Fruit fly (Drosophila melanogaster) whole organism, wandering third instar larva: ENCODE measurements around the gene cv-c.

Experiments
- Abd-B ChIP-seq: fragments of >200 bp; optimal IDR thresholded peaks from 2 replicates; lab custom pipeline; 2017; ENCODE audit warnings: missing biosample characterization, missing genetic modification characterization
- CG32264 ChIP-seq: fragments of 200-800 bp; sonication (Bioruptor generic); optimal IDR thresholded peaks from 2 replicates; lab custom pipeline; 2016; ENCODE audit warnings: missing biosample characterization, missing genetic modification characterization
- CrebA ChIP-seq: fragments of 200-800 bp; sonication (Bioruptor generic); optimal IDR thresholded peaks from 2 replicates; lab custom pipeline; 2016; ENCODE audit warnings: missing biosample characterization, mild to moderate bottlenecking, missing genetic modification characterization, borderline replicate concordance
- Dfd ChIP-seq: fragments of >200 bp; optimal IDR thresholded peaks from 2 replicates; lab custom pipeline; 2017; ENCODE audit warnings: missing biosample characterization, missing genetic modification characterization
- Dif ChIP-seq: fragments of 200-275, 200-300 bp; sonication (Bioruptor generic); optimal IDR thresholded peaks from 2 replicates; lab custom pipeline; 2018; ENCODE audit warnings: missing biosample characterization, missing genetic modification characterization; ENCODE audit not compliant: partially characterized antibody
- GATAd ChIP-seq: sonication (Bioruptor generic); optimal IDR thresholded peaks from 2 replicates; lab custom pipeline; 2016; ENCODE audit warnings: missing biosample characterization, missing genetic modification characterization
- HLH106 ChIP-seq: fragments of 200-800 bp; optimal IDR thresholded peaks from 3 replicates; lab custom pipeline; 2019; ENCODE audit warnings: missing biosample characterization, mild to moderate bottlenecking, missing genetic modification characterization, moderate library complexity
- Hnf4 ChIP-seq: fragments of 200-800 bp; sonication (Bioruptor generic); optimal IDR thresholded peaks from 2 replicates; lab custom pipeline; 2016; ENCODE audit warnings: missing biosample characterization, mild to moderate bottlenecking, missing genetic modification characterization
- Hr78 ChIP-seq: fragments of >200 bp; optimal IDR thresholded peaks from 2 replicates; lab custom pipeline; 2017; ENCODE audit warnings: missing biosample characterization, missing genetic modification characterization
- Hr83 ChIP-seq: fragments of 200-300 bp; sonication (Bioruptor generic); optimal IDR thresholded peaks from 2 replicates; lab custom pipeline; 2016; ENCODE audit warnings: missing biosample characterization, mild to moderate bottlenecking, missing genetic modification characterization, moderate library complexity; ENCODE audit not compliant: poor library complexity, severe bottlenecking
- Jra ChIP-seq: sonication (Bioruptor generic); optimal IDR thresholded peaks from 2 replicates; lab custom pipeline; 2016; ENCODE audit warnings: missing biosample characterization, missing genetic modification characterization
- Mio ChIP-seq: sonication (Bioruptor generic); optimal IDR thresholded peaks from 2 replicates; lab custom pipeline; 2016; ENCODE audit warnings: missing biosample characterization, missing genetic modification characterization
- Myc ChIP-seq: fragments of >200 bp; optimal IDR thresholded peaks from 2 replicates; lab custom pipeline; 2017
- N ChIP-seq: fragments of >200 bp; optimal IDR thresholded peaks from 2 replicates; lab custom pipeline; 2018; ENCODE audit warnings: missing biosample characterization, missing external identifiers, missing genetic modification characterization
- OdsH ChIP-seq: fragments of 200-800 bp; sonication (Bioruptor generic); optimal IDR thresholded peaks from 2 replicates; lab custom pipeline; 2016; ENCODE audit warnings: missing biosample characterization, mild to moderate bottlenecking, missing genetic modification characterization
- Rel ChIP-seq, 2 experiments: fragments of 200-800 bp; sonication (Bioruptor generic) in 1 of 2; optimal IDR thresholded peaks; 2 replicates in 1 of 2; 3 replicates in 1 of 2; lab custom pipeline; 2016 to 2019; ENCODE audit warnings: mild to moderate bottlenecking in 2 of 2, missing biosample characterization in 2 of 2, missing genetic modification characterization in 2 of 2, moderate library complexity in 1 of 2
- br ChIP-seq: fragments of 200-800 bp; sonication (Bioruptor generic); optimal IDR thresholded peaks from 2 replicates; lab custom pipeline; 2016; ENCODE audit warnings: missing biosample characterization, missing genetic modification characterization
- brk ChIP-seq: fragments of 200-800 bp; sonication (Bioruptor generic); optimal IDR thresholded peaks from 2 replicates; lab custom pipeline; 2016; ENCODE audit warnings: missing biosample characterization, mild to moderate bottlenecking, missing genetic modification characterization
- dl ChIP-seq, 2 experiments: fragments of 175-275, 200-275 bp in 1 of 2; fragments of 200-275 bp in 1 of 2; sonication (Bioruptor generic); optimal IDR thresholded peaks; lab custom pipeline; 2018; ENCODE audit warnings: mild to moderate bottlenecking in 2 of 2, missing biosample characterization in 2 of 2, missing genetic modification characterization in 2 of 2, moderate library complexity in 2 of 2; ENCODE audit not compliant: partially characterized antibody in 2 of 2, insufficient read depth in 1 of 2
- dmrt93B ChIP-seq: fragments of 200-800 bp; sonication (Bioruptor generic); optimal IDR thresholded peaks from 2 replicates; lab custom pipeline; 2018; ENCODE audit warnings: missing biosample characterization, mild to moderate bottlenecking, missing genetic modification characterization
- dsf ChIP-seq: sonication (Bioruptor generic); optimal IDR thresholded peaks from 2 replicates; lab custom pipeline; 2016; ENCODE audit warnings: missing biosample characterization, missing genetic modification characterization, borderline replicate concordance
- ey ChIP-seq: fragments of 200-800 bp; sonication (Bioruptor generic); optimal IDR thresholded peaks from 2 replicates; lab custom pipeline; 2016; ENCODE audit warnings: missing biosample characterization, missing genetic modification characterization
- foxo ChIP-seq, 2 experiments: fragments of 200-800 bp; sonication (Bioruptor generic); optimal IDR thresholded peaks; 2 replicates in 1 of 2; 3 replicates in 1 of 2; lab custom pipeline; 2016 to 2017; ENCODE audit warnings: missing biosample characterization in 2 of 2, missing genetic modification characterization in 2 of 2
- fru ChIP-seq: fragments of 200-800 bp; sonication (Bioruptor generic); optimal IDR thresholded peaks from 3 replicates; lab custom pipeline; 2016; ENCODE audit warnings: missing biosample characterization, mild to moderate bottlenecking, missing genetic modification characterization
- h ChIP-seq: fragments of 200-800 bp; sonication (Bioruptor generic); optimal IDR thresholded peaks from 3 replicates; lab custom pipeline; 2016; ENCODE audit warnings: missing biosample characterization, mild to moderate bottlenecking, missing genetic modification characterization
- jim ChIP-seq: fragments of 175-275, 200-325 bp; sonication (Bioruptor generic); optimal IDR thresholded peaks from 2 replicates; lab custom pipeline; 2016; ENCODE audit warnings: missing biosample characterization, mild to moderate bottlenecking, missing genetic modification characterization
- lola ChIP-seq: fragments of >200 bp; optimal IDR thresholded peaks from 2 replicates; lab custom pipeline; 2017; ENCODE audit warnings: missing biosample characterization, missing genetic modification characterization
- pan ChIP-seq: fragments of >200 bp; optimal IDR thresholded peaks from 2 replicates; lab custom pipeline; 2017
- psq ChIP-seq: fragments of 200-800 bp; sonication (Bioruptor generic); optimal IDR thresholded peaks from 3 replicates; lab custom pipeline; 2017; ENCODE audit warnings: missing biosample characterization, mild to moderate bottlenecking, missing genetic modification characterization, moderate library complexity
- rgr ChIP-seq: fragments of 200-800 bp; sonication (Bioruptor generic); optimal IDR thresholded peaks from 3 replicates; lab custom pipeline; 2016; ENCODE audit warnings: missing biosample characterization, mild to moderate bottlenecking, missing genetic modification characterization
- sage ChIP-seq: fragments of 200-800 bp; sonication (Bioruptor generic); optimal IDR thresholded peaks from 2 replicates; lab custom pipeline; 2016; ENCODE audit warnings: missing biosample characterization, mild to moderate bottlenecking, missing genetic modification characterization
- sv ChIP-seq: fragments of 200-800 bp; sonication (Bioruptor generic); optimal IDR thresholded peaks from 3 replicates; lab custom pipeline; 2016; ENCODE audit warnings: missing biosample characterization, missing genetic modification characterization
- tai ChIP-seq: sonication (Bioruptor generic); optimal IDR thresholded peaks from 2 replicates; lab custom pipeline; 2016; ENCODE audit warnings: missing biosample characterization, missing genetic modification characterization
- usp ChIP-seq: fragments of >200 bp; optimal IDR thresholded peaks from 2 replicates; lab custom pipeline; 2017; ENCODE audit warnings: missing biosample characterization, missing genetic modification characterization

Gene cv-c

dm6 chr3R:14481977-14482376 lies 464 bp upstream of the cv-c start:
- no peak for TF ChIP-seq pan

dm6 chr3R:14479623-14480194 lies 1.8 kb downstream of the cv-c start:
- TF ChIP-seq rgr (GFP tag; lab: Kevin White, UChicago): peak; percentile 17
- peak; percentile 79 for TF ChIP-seq Hr83 (GFP tag; lab: Kevin White, UChicago)
- TF ChIP-seq h (GFP tag; lab: Kevin White, UChicago): peak; percentile 36
- peak; percentile 37 for TF ChIP-seq Hnf4
- TF ChIP-seq Hr78 (GFP tag; lab: Kevin White, UChicago): no peak
- no peak for TF ChIP-seq Rel (GFP tag; optimal IDR thresholded peaks at IDR 0.05; lab: Kevin White, UChicago)
- TF ChIP-seq Rel (tag; optimal IDR thresholded peaks at IDR 0.05; lab: Kevin White, UChicago): no peak
- TF ChIP-seq OdsH (GFP tag; lab: Kevin White, UChicago): peak; percentile 20
- no peak for TF ChIP-seq N (GFP tag; lab: Kevin White, UChicago)

dm6 chr3R:14478438-14479033 lies 3.0 kb downstream of the cv-c start:
- no peak for TF ChIP-seq Dif

- no peak for TF ChIP-seq Mio
- TF ChIP-seq dsf (GFP tag; lab: Kevin White, UChicago): no peak
- no peak for TF ChIP-seq psq
- TF ChIP-seq, all 38 proteins: peak for 0
Observed at dm6 chr3R:14477877-14478437, 3.6 kb downstream of the cv-c start.

- TF ChIP-seq Hr78 (GFP tag; lab: Kevin White, UChicago) (no peak), jim (GFP tag; lab: Kevin White, UChicago) (no peak), fru (no peak), Hr83 (GFP tag; lab: Kevin White, UChicago) (no peak), br (GFP tag; lab: Kevin White, UChicago) (no peak), sv (GFP tag; lab: Kevin White, UChicago) (no peak), Jra (GFP tag; lab: Kevin White, UChicago) (no peak), HLH106 (tag; lab: Kevin White, UChicago) (no peak), psq (no peak), Myc (lab: Kevin White, UChicago) (no peak), brk (GFP tag; lab: Kevin White, UChicago) (no peak), h (GFP tag; lab: Kevin White, UChicago) (no peak), GATAd (no peak), foxo (GFP tag; optimal IDR thresholded peaks at IDR 0.05; lab: Kevin White, UChicago) (no peak), Hnf4 (no peak), ey (no peak), dsf (GFP tag; lab: Kevin White, UChicago) (no peak), usp (GFP tag; lab: Kevin White, UChicago) (no peak), dmrt93B (GFP tag; lab: Kevin White, UChicago) (no peak)
Observed at dm6 chr3R:14477085-14477762, 4.3 kb downstream of the cv-c start.

dm6 chr3R:14476273-14476672 lies 5.2 kb downstream of the cv-c start:
- TF ChIP-seq N (GFP tag; lab: Kevin White, UChicago) (no peak), dl (GFP tag; optimal IDR thresholded peaks at IDR 0.05; lab: Kevin White, UChicago; ENCODE audit: insufficient read depth in 1 of 2, partially characterized antibody in 2 of 2) (no peak), CrebA (no peak), sage (GFP tag; lab: Kevin White, UChicago) (no peak), Dfd (GFP tag; lab: Kevin White, UChicago) (no peak), Mio (no peak), dsf (GFP tag; lab: Kevin White, UChicago) (no peak), Hr83 (GFP tag; lab: Kevin White, UChicago) (no peak), jim (GFP tag; lab: Kevin White, UChicago) (no peak), OdsH (GFP tag; lab: Kevin White, UChicago) (peak; percentile 44), psq (peak; percentile 4), ey (peak; percentile 48), tai (no peak), Abd-B (GFP tag; lab: Kevin White, UChicago) (no peak), Jra (GFP tag; lab: Kevin White, UChicago) (no peak), Hnf4 (peak; percentile 6), Myc (lab: Kevin White, UChicago) (no peak), HLH106 (tag; lab: Kevin White, UChicago) (peak; percentile 32), lola (GFP tag; lab: Kevin White, UChicago) (no peak), foxo (GFP tag; optimal IDR thresholded peaks at IDR 0.05; lab: Kevin White, UChicago) (peak in 1 of 2 experiments; percentile 56), Dif (no peak), br (GFP tag; lab: Kevin White, UChicago) (peak; percentile 23), pan (no peak), CG32264 (GFP tag; lab: Kevin White, UChicago) (no peak), brk (GFP tag; lab: Kevin White, UChicago) (no peak), usp (GFP tag; lab: Kevin White, UChicago) (no peak), dmrt93B (GFP tag; lab: Kevin White, UChicago) (no peak)
